Comparison of ENCODE assay signal across 1 fruit fly cellular context in the genomic region with DNA sequence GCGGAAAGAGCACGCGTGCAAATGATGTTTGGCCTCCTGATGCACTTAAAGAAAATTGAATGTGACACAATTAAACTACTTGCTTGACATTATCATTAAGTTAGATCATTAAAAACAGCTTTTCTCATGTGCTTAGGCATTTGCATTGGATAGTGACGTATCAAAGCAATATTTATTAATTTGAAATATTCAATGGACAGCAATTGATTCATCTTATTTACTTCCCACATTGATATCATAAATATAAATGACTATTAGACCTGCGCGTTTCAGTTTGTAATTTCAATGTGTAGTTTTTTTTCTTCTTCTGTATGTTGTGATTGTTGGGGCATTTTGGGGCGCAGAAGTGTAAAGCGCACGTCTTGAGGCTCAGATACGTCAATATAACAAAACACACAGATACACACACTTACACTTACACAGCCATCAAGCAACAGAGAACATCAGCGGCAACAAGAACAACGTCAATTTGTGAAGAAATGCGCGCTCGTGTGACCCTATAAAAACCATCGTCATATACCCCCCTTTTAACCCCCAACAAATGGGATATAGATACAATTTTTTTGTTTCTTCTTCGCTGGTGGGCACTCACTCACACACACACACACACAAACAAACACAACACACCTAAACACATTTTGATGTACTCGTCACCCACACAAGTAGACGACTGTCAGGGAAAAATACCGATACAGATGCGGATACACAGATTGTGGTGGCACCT.
TF ChIP-seq lines count a peak whose summit lies in the region.

No protein-coding gene starts in this region.

TF ChIP-seq in whole organism, embryonic, 481 proteins besides CTCF, POLR2A, EP300 and RAD21 (continued from another document and continues in another):
- TF ChIP-seq CG15601 (tag; optimal IDR thresholded peaks at IDR 0.05; lab: Kevin White, UChicago) = peak; percentile 45
- TF ChIP-seq sisA (GFP tag; IDR thresholded peaks at IDR 0.05; lab: Robert Waterston, UW) = peak; percentile 71
- TF ChIP-seq chm (GFP tag; IDR thresholded peaks at IDR 0.05; lab: Robert Waterston, UW) = peak; percentile 10; the same call in 1 of the 2 replicates
- TF ChIP-seq Max (GFP tag; optimal IDR thresholded peaks at IDR 0.05; lab: Kevin White, UChicago) = peak; percentile 65
- peak; percentile 47 for TF ChIP-seq wor (GFP tag; IDR thresholded peaks at IDR 0.05; lab: Robert Waterston, UW)
- TF ChIP-seq ac (GFP tag; optimal IDR thresholded peaks at IDR 0.05; lab: Kevin White, UChicago) = no peak
- peak; percentile 52; the same call in 1 of the 2 replicates for TF ChIP-seq ara (GFP tag; IDR thresholded peaks at IDR 0.05; lab: Robert Waterston, UW)
- peak; percentile 35; the same call in 1 of the 2 replicates for TF ChIP-seq slbo (GFP tag; IDR thresholded peaks at IDR 0.05; lab: Robert Waterston, UW)
- peak; percentile 2 for TF ChIP-seq CG10431 (GFP tag; optimal IDR thresholded peaks at IDR 0.05; lab: Kevin White, UChicago)
- TF ChIP-seq CG9817 (tag; optimal IDR thresholded peaks at IDR 0.05; lab: Kevin White, UChicago) = peak; percentile 55
- peak; percentile 64 for TF ChIP-seq CG12219 (GFP tag; optimal IDR thresholded peaks at IDR 0.05; lab: Kevin White, UChicago)
- peak; percentile 48 for TF ChIP-seq Ets65A (GFP tag; lab: Kevin White, UChicago)
- TF ChIP-seq wdn (GFP tag; IDR thresholded peaks at IDR 0.05; lab: Robert Waterston, UW) = no peak; the same call in 1 of the 2 replicates
- TF ChIP-seq Fer1 (GFP tag; optimal IDR thresholded peaks at IDR 0.05; lab: Kevin White, UChicago) = peak; percentile 58
- peak; percentile 84 for TF ChIP-seq CG11504 (tag; optimal IDR thresholded peaks at IDR 0.05; lab: Kevin White, UChicago)
- TF ChIP-seq CG1024 (GFP tag; IDR thresholded peaks at IDR 0.05; lab: Robert Waterston, UW) = no peak
- no peak for TF ChIP-seq Sin3A (optimal IDR thresholded peaks at IDR 0.05; lab: Kevin White, UChicago)
- 0 out of 3 replicates have a peak, but pooled peaks have one; percentile 45 for TF ChIP-seq Mrtf (GFP tag; IDR thresholded peaks at IDR 0.05; lab: Robert Waterston, UW)
- no peak for TF ChIP-seq CG1647 (GFP tag; optimal IDR thresholded peaks at IDR 0.05; lab: Kevin White, UChicago)
- peak; percentile 74 for TF ChIP-seq Hmr (GFP tag; optimal IDR thresholded peaks at IDR 0.05; lab: Kevin White, UChicago)
- peak; percentile 64 for TF ChIP-seq CG10147 (GFP tag; optimal IDR thresholded peaks at IDR 0.05; lab: Kevin White, UChicago)
- TF ChIP-seq Hr39 (optimal IDR thresholded peaks at IDR 0.05; lab: Kevin White, UChicago) = no peak
- TF ChIP-seq dmrt11E (tag; optimal IDR thresholded peaks at IDR 0.05; lab: Kevin White, UChicago) = peak; percentile 73
- peak; percentile 36 for TF ChIP-seq Spps (tag; optimal IDR thresholded peaks at IDR 0.05; lab: Kevin White, UChicago)
- peak in 1 of 2 experiments; percentile 72 for TF ChIP-seq Eip74EF (GFP tag; optimal IDR thresholded peaks at IDR 0.05; lab: Kevin White, UChicago)
- TF ChIP-seq CG7271 (tag; optimal IDR thresholded peaks at IDR 0.05; lab: Kevin White, UChicago) = no peak
- TF ChIP-seq CG43689 (GFP tag; IDR thresholded peaks at IDR 0.05; lab: Robert Waterston, UW) = no peak
- 0 out of 2 replicates have a peak, but pooled peaks have one; percentile 17 for TF ChIP-seq CG14014 (GFP tag; IDR thresholded peaks at IDR 0.05; lab: Robert Waterston, UW)
- no peak for TF ChIP-seq HmgD (GFP tag; optimal IDR thresholded peaks at IDR 0.05; lab: Kevin White, UChicago)
- peak; percentile 60 for TF ChIP-seq crol (GFP tag; IDR thresholded peaks at IDR 0.05; lab: Robert Waterston, UW)
- no peak for TF ChIP-seq ro (GFP tag; IDR thresholded peaks at IDR 0.05; lab: Robert Waterston, UW)
- TF ChIP-seq yki (optimal IDR thresholded peaks at IDR 0.05; lab: Kevin White, UChicago) = no peak
- peak; percentile 84 for TF ChIP-seq Sox102F (GFP tag; optimal IDR thresholded peaks at IDR 0.05; lab: Kevin White, UChicago)
- TF ChIP-seq slou (GFP tag; optimal IDR thresholded peaks at IDR 0.05; lab: Kevin White, UChicago) = no peak
- TF ChIP-seq ewg (GFP tag; optimal IDR thresholded peaks at IDR 0.05; lab: Kevin White, UChicago) = peak; percentile 76
- TF ChIP-seq ftz-f1 (GFP tag; optimal IDR thresholded peaks at IDR 0.05; lab: Kevin White, UChicago) = no peak
- TF ChIP-seq E2f1 (GFP tag; IDR thresholded peaks at IDR 0.05; lab: Robert Waterston, UW) = peak; percentile 55; the same call in 1 of the 2 replicates
- TF ChIP-seq MESR4 (GFP tag; optimal IDR thresholded peaks at IDR 0.05; lab: Kevin White, UChicago) = no peak
- TF ChIP-seq shn (GFP tag; optimal IDR thresholded peaks at IDR 0.05; lab: Kevin White, UChicago) = peak; percentile 52
- peak; percentile 57 for TF ChIP-seq CG1233 (GFP tag; optimal IDR thresholded peaks at IDR 0.05; lab: Kevin White, UChicago)
- TF ChIP-seq CG9437 (GFP tag; optimal IDR thresholded peaks at IDR 0.05; lab: Kevin White, UChicago) = peak; percentile 66
- no peak for TF ChIP-seq pb (GFP tag; optimal IDR thresholded peaks at IDR 0.05; lab: Kevin White, UChicago)
- TF ChIP-seq bab2 (GFP tag; optimal IDR thresholded peaks at IDR 0.05; lab: Kevin White, UChicago) = peak; percentile 64
- TF ChIP-seq CG2120 (GFP tag; optimal IDR thresholded peaks at IDR 0.05; lab: Kevin White, UChicago) = peak; percentile 68
- TF ChIP-seq slp2 (GFP tag; optimal IDR thresholded peaks at IDR 0.05; lab: Kevin White, UChicago) = peak; percentile 37
- TF ChIP-seq CG3065 (GFP tag; optimal IDR thresholded peaks at IDR 0.05; lab: Kevin White, UChicago) = peak; percentile 62
- TF ChIP-seq CG18599 (GFP tag; optimal IDR thresholded peaks at IDR 0.05; lab: Kevin White, UChicago) = peak; percentile 82
- TF ChIP-seq CG4404 (GFP tag; IDR thresholded peaks at IDR 0.05; lab: Robert Waterston, UW) = no peak
- no peak for TF ChIP-seq gt (GFP tag; IDR thresholded peaks at IDR 0.05; lab: Robert Waterston, UW)
- TF ChIP-seq cwo (GFP tag; optimal IDR thresholded peaks at IDR 0.05; lab: Kevin White, UChicago) = peak; percentile 49
- no peak for TF ChIP-seq CG32772 (GFP tag; IDR thresholded peaks at IDR 0.05; lab: Robert Waterston, UW)
- TF ChIP-seq Optix (GFP tag; IDR thresholded peaks at IDR 0.05; lab: Robert Waterston, UW) = no peak
- TF ChIP-seq Atf6 (GFP tag; IDR thresholded peaks at IDR 0.05; lab: Robert Waterston, UW) = peak; percentile 58; the same call in 1 of the 2 replicates
- TF ChIP-seq Dfd (GFP tag; optimal IDR thresholded peaks at IDR 0.05; lab: Kevin White, UChicago) = no peak
- no peak for TF ChIP-seq Opbp (GFP tag; IDR thresholded peaks at IDR 0.05; lab: Robert Waterston, UW; ENCODE audit: partially characterized antibody)
- TF ChIP-seq her (GFP tag; optimal IDR thresholded peaks at IDR 0.05; lab: Kevin White, UChicago) = no peak
- TF ChIP-seq btn (GFP tag; optimal IDR thresholded peaks at IDR 0.05; lab: Kevin White, UChicago) = peak; percentile 34
- no peak for TF ChIP-seq Oaz (GFP tag; IDR thresholded peaks at IDR 0.05; lab: Robert Waterston, UW)
- TF ChIP-seq kah (GFP tag; optimal IDR thresholded peaks at IDR 0.05; lab: Kevin White, UChicago) = no peak
- TF ChIP-seq Nf-YA (GFP tag; IDR thresholded peaks at IDR 0.05; lab: Robert Waterston, UW) = 0 out of 2 replicates have a peak, but pooled peaks have one; percentile 29
- TF ChIP-seq vfl (GFP tag; optimal IDR thresholded peaks at IDR 0.05; lab: Kevin White, UChicago) = no peak
- TF ChIP-seq pzg (GFP tag; optimal IDR thresholded peaks at IDR 0.05; lab: Kevin White, UChicago) = no peak
- peak; percentile 59; the same call in 1 of the 2 replicates for TF ChIP-seq seq (GFP tag; IDR thresholded peaks at IDR 0.05; lab: Robert Waterston, UW)
- TF ChIP-seq ranshi (GFP tag; IDR thresholded peaks at IDR 0.05; lab: Robert Waterston, UW) = peak; percentile 62; the same call in 1 of the 2 replicates
- peak; percentile 68 for TF ChIP-seq lilli (GFP tag; optimal IDR thresholded peaks at IDR 0.05; lab: Kevin White, UChicago)
- TF ChIP-seq crc (GFP tag; optimal IDR thresholded peaks at IDR 0.05; lab: Kevin White, UChicago) = peak; percentile 20
- no peak for TF ChIP-seq CG2889 (GFP tag; IDR thresholded peaks at IDR 0.05; lab: Robert Waterston, UW)
- no peak for TF ChIP-seq wek (GFP tag; optimal IDR thresholded peaks at IDR 0.05; lab: Kevin White, UChicago)
- TF ChIP-seq CG17612 (GFP tag; IDR thresholded peaks at IDR 0.05; lab: Robert Waterston, UW) = no peak
- peak; percentile 79 for TF ChIP-seq Asciz (GFP tag; optimal IDR thresholded peaks at IDR 0.05; lab: Kevin White, UChicago)
- no peak for TF ChIP-seq CG10321 (GFP tag; IDR thresholded peaks at IDR 0.05; lab: Robert Waterston, UW)
- TF ChIP-seq CG2875 (GFP tag; optimal IDR thresholded peaks at IDR 0.05; lab: Kevin White, UChicago) = peak; percentile 72
- peak; percentile 57 for TF ChIP-seq CG3281 (GFP tag; optimal IDR thresholded peaks at IDR 0.05; lab: Kevin White, UChicago)
- peak; percentile 1 for TF ChIP-seq CG17802 (tag; optimal IDR thresholded peaks at IDR 0.05; lab: Kevin White, UChicago)
- TF ChIP-seq caup (GFP tag; optimal IDR thresholded peaks at IDR 0.05; lab: Kevin White, UChicago; ENCODE audit: severe bottlenecking) = peak; percentile 54
- TF ChIP-seq CG6272 (GFP tag; IDR thresholded peaks at IDR 0.05; lab: Robert Waterston, UW) = no peak
- no peak for TF ChIP-seq schlank (tag; optimal IDR thresholded peaks at IDR 0.05; lab: Kevin White, UChicago)
- TF ChIP-seq fd3F (GFP tag; optimal IDR thresholded peaks at IDR 0.05; lab: Kevin White, UChicago) = peak; percentile 56
- peak; percentile 82 for TF ChIP-seq Xrp1 (GFP tag; IDR thresholded peaks at IDR 0.05; lab: Robert Waterston, UW)
- peak; percentile 55 for TF ChIP-seq CG17385 (GFP tag; optimal IDR thresholded peaks at IDR 0.05; lab: Kevin White, UChicago)
- no peak for TF ChIP-seq B-H2 (GFP tag; optimal IDR thresholded peaks at IDR 0.05; lab: Kevin White, UChicago)
- TF ChIP-seq CG13123 (GFP tag; optimal IDR thresholded peaks at IDR 0.05; lab: Kevin White, UChicago) = peak; percentile 27
- peak; percentile 50 for TF ChIP-seq CG3407 (GFP tag; optimal IDR thresholded peaks at IDR 0.05; lab: Kevin White, UChicago)
- peak; percentile 53 for TF ChIP-seq CG5180 (GFP tag; optimal IDR thresholded peaks at IDR 0.05; lab: Kevin White, UChicago)
- TF ChIP-seq odd (GFP tag; optimal IDR thresholded peaks at IDR 0.05; lab: Kevin White, UChicago) = peak; percentile 40
- TF ChIP-seq Lhr (GFP tag; optimal IDR thresholded peaks at IDR 0.05; lab: Kevin White, UChicago) = no peak
- peak; percentile 35 for TF ChIP-seq pum (GFP tag; optimal IDR thresholded peaks at IDR 0.05; lab: Kevin White, UChicago)
- no peak for TF ChIP-seq Hey (tag; optimal IDR thresholded peaks at IDR 0.05; lab: Kevin White, UChicago)
- peak; percentile 56 to 62 for TF ChIP-seq chif (GFP tag; optimal IDR thresholded peaks at IDR 0.05; lab: Kevin White, UChicago)
- TF ChIP-seq CG33557 (GFP tag; optimal IDR thresholded peaks at IDR 0.05; lab: Kevin White, UChicago) = peak; percentile 34
- no peak; the same call in 2 of the 3 replicates for TF ChIP-seq CG34422 (GFP tag; IDR thresholded peaks at IDR 0.05; lab: Robert Waterston, UW)
- no peak for TF ChIP-seq prd (optimal IDR thresholded peaks at IDR 0.05; lab: Kevin White, UChicago)
- TF ChIP-seq prd (GFP tag; IDR thresholded peaks at IDR 0.05; lab: Robert Waterston, UW) = peak; percentile 79
- peak in 1 of 2 experiments; percentile 1 for TF ChIP-seq Trl (optimal IDR thresholded peaks at IDR 0.05; lab: Kevin White, UChicago)
- peak; percentile 34 for TF ChIP-seq Trl (GFP tag; optimal IDR thresholded peaks at IDR 0.05; lab: Kevin White, UChicago)
- TF ChIP-seq dm (GFP tag; optimal IDR thresholded peaks at IDR 0.05; lab: Kevin White, UChicago) = no peak
- TF ChIP-seq ci (GFP tag; IDR thresholded peaks at IDR 0.05; lab: Robert Waterston, UW) = peak; percentile 72; the same call in 1 of the 3 replicates
- peak; percentile 59 for TF ChIP-seq CG31224 (GFP tag; IDR thresholded peaks at IDR 0.05; lab: Robert Waterston, UW)
- peak; percentile 39 for TF ChIP-seq tx (GFP tag; optimal IDR thresholded peaks at IDR 0.05; lab: Kevin White, UChicago)
- peak; percentile 86 for TF ChIP-seq gem (tag; optimal IDR thresholded peaks at IDR 0.05; lab: Kevin White, UChicago)
- no peak for TF ChIP-seq eve (GFP tag; optimal IDR thresholded peaks at IDR 0.05; lab: Kevin White, UChicago)
- peak; percentile 4 for TF ChIP-seq Ets97D (GFP tag; optimal IDR thresholded peaks at IDR 0.05; lab: Kevin White, UChicago)
- TF ChIP-seq Xbp1 (GFP tag; optimal IDR thresholded peaks at IDR 0.05; lab: Kevin White, UChicago) = peak; percentile 73
- TF ChIP-seq CG9727 (GFP tag; optimal IDR thresholded peaks at IDR 0.05; lab: Kevin White, UChicago) = peak; percentile 76
- TF ChIP-seq Dek (tag; optimal IDR thresholded peaks at IDR 0.05; lab: Kevin White, UChicago) = peak; percentile 44
- peak; percentile 16 for TF ChIP-seq NC2α (GFP tag; optimal IDR thresholded peaks at IDR 0.05; lab: Kevin White, UChicago)
- TF ChIP-seq CG7372 (GFP tag; IDR thresholded peaks at IDR 0.05; lab: Robert Waterston, UW) = peak; percentile 51; the same call in 1 of the 2 replicates
- peak; percentile 48 for TF ChIP-seq BtbVII (GFP tag; optimal IDR thresholded peaks at IDR 0.05; lab: Kevin White, UChicago)
- peak; percentile 27 for TF ChIP-seq CG17186 (GFP tag; optimal IDR thresholded peaks at IDR 0.05; lab: Kevin White, UChicago)
- TF ChIP-seq NC2β (GFP tag; optimal IDR thresholded peaks at IDR 0.05; lab: Kevin White, UChicago) = peak; percentile 33
- TF ChIP-seq tgo (GFP tag; IDR thresholded peaks at IDR 0.05; lab: Robert Waterston, UW) = peak; percentile 70
- TF ChIP-seq CG18262 (tag; optimal IDR thresholded peaks at IDR 0.05; lab: Kevin White, UChicago) = peak; percentile 87
- TF ChIP-seq CG1529 (GFP tag; optimal IDR thresholded peaks at IDR 0.05; lab: Kevin White, UChicago) = peak; percentile 65
- TF ChIP-seq Vsx1 (GFP tag; optimal IDR thresholded peaks at IDR 0.05; lab: Kevin White, UChicago) = no peak
- peak; percentile 86 for TF ChIP-seq CG2678 (tag; optimal IDR thresholded peaks at IDR 0.05; lab: Kevin White, UChicago)
- TF ChIP-seq CG11247 (GFP tag; IDR thresholded peaks at IDR 0.05; lab: Robert Waterston, UW) = no peak
- no peak for TF ChIP-seq HLH4C (GFP tag; IDR thresholded peaks at IDR 0.05; lab: Robert Waterston, UW; ENCODE audit: partially characterized antibody)
- TF ChIP-seq ap (GFP tag; IDR thresholded peaks at IDR 0.05; lab: Robert Waterston, UW) = peak; percentile 60
- no peak for TF ChIP-seq insv (GFP tag; optimal IDR thresholded peaks at IDR 0.05; lab: Kevin White, UChicago)
- TF ChIP-seq esg (GFP tag; conservative IDR thresholded peaks at IDR 0.05; lab: Robert Waterston, UW) = peak; percentile 62
- TF ChIP-seq da (GFP tag; optimal IDR thresholded peaks at IDR 0.05; lab: Kevin White, UChicago) = no peak
- no peak for TF ChIP-seq TFAM (GFP tag; optimal IDR thresholded peaks at IDR 0.05; lab: Kevin White, UChicago)
- no peak for TF ChIP-seq CG9932 (GFP tag; IDR thresholded peaks at IDR 0.05; lab: Robert Waterston, UW)
